Worm (Caenorhabditis elegans) whole organism, late embryonic: ENCODE measurements around the gene fbxb-26.

ENCODE experiments used
- C38D4.7 ChIP-seq: fragments of 200-800 bp; sonication (Bioruptor generic); optimal IDR thresholded peaks from 2 replicates; lab custom pipeline; 2018; ENCODE audit warnings: mild to moderate bottlenecking, missing genetic modification characterization, moderate library complexity, missing compliant biosample characterization
- F13H6.1 ChIP-seq: sonication (generic microtip); optimal IDR thresholded peaks from 2 replicates; lab custom pipeline; 2016; ENCODE audit warnings: missing genetic modification characterization, missing compliant biosample characterization
- K02D7.2 ChIP-seq: sonication (generic microtip); optimal IDR thresholded peaks from 2 replicates; lab custom pipeline; 2017; ENCODE audit warnings: mild to moderate bottlenecking, missing genetic modification characterization, missing compliant biosample characterization
- K09A11.1 ChIP-seq: sonication (generic microtip); optimal IDR thresholded peaks from 2 replicates; lab custom pipeline; 2017; ENCODE audit warnings: antibody characterized with exemption, mild to moderate bottlenecking, missing genetic modification characterization, missing compliant biosample characterization; ENCODE audit not compliant: insufficient read depth
- Y22D7AL.16 ChIP-seq: sonication (generic microtip); optimal IDR thresholded peaks from 2 replicates; lab custom pipeline; 2016; ENCODE audit warnings: missing genetic modification characterization, missing compliant biosample characterization
- ahr-1 ChIP-seq: sonication (generic microtip); optimal IDR thresholded peaks from 2 replicates; lab custom pipeline; 2016; ENCODE audit warnings: missing genetic modification characterization, missing compliant biosample characterization
- ceh-19 ChIP-seq: fragments of 200-800 bp; sonication (Bioruptor generic); optimal IDR thresholded peaks from 2 replicates; lab custom pipeline; 2018; ENCODE audit warnings: mild to moderate bottlenecking, missing genetic modification characterization, missing compliant biosample characterization
- ceh-22 ChIP-seq: sonication (generic microtip); optimal IDR thresholded peaks from 2 replicates; lab custom pipeline; 2017; ENCODE audit warnings: missing biosample characterization, missing genetic modification characterization
- ceh-24 ChIP-seq: sonication (generic microtip); optimal IDR thresholded peaks from 2 replicates; lab custom pipeline; 2016; ENCODE audit warnings: mild to moderate bottlenecking, missing genetic modification characterization, missing compliant biosample characterization
- ceh-30 ChIP-seq: fragments of 150-350 bp; optimal IDR thresholded peaks from 2 replicates; lab custom pipeline; 2014; ENCODE audit warnings: missing biosample characterization, missing genetic modification characterization
- ceh-34 ChIP-seq: sonication (generic microtip); optimal IDR thresholded peaks from 2 replicates; lab custom pipeline; 2016; ENCODE audit warnings: mild to moderate bottlenecking, missing genetic modification characterization, missing compliant biosample characterization
- ceh-45 ChIP-seq: fragments of 200-800 bp; sonication (Bioruptor generic); IDR thresholded peaks from 2 replicates; pipeline ENCODE4 v1.3.6; 2022; ENCODE audit warnings: missing genetic modification reagents, missing genetic modification characterization, missing compliant biosample characterization
- ceh-6 ChIP-seq: fragments of 200-800 bp; sonication (Bioruptor generic); optimal IDR thresholded peaks from 2 replicates; lab custom pipeline; 2018; ENCODE audit warnings: mild to moderate bottlenecking, missing genetic modification characterization, missing compliant biosample characterization
- dmd-4 ChIP-seq: sonication (generic microtip); optimal IDR thresholded peaks from 2 replicates; lab custom pipeline; 2016; ENCODE audit warnings: borderline replicate concordance, missing genetic modification characterization, missing compliant biosample characterization
- dve-1 ChIP-seq: sonication (generic microtip); optimal IDR thresholded peaks from 2 replicates; lab custom pipeline; 2017; ENCODE audit warnings: antibody characterized with exemption, mild to moderate bottlenecking, missing genetic modification characterization, missing compliant biosample characterization
- elt-4 ChIP-seq: sonication (generic microtip); optimal IDR thresholded peaks from 2 replicates; lab custom pipeline; 2016; ENCODE audit warnings: missing genetic modification characterization, missing compliant biosample characterization
- ets-4 ChIP-seq: sonication (generic microtip); optimal IDR thresholded peaks from 2 replicates; lab custom pipeline; 2016; ENCODE audit warnings: missing genetic modification characterization, missing compliant biosample characterization
- eyg-1 ChIP-seq: sonication (generic microtip); optimal IDR thresholded peaks from 2 replicates; lab custom pipeline; 2016; ENCODE audit warnings: missing genotype, missing genetic modification characterization, missing compliant biosample characterization
- fax-1 ChIP-seq: sonication (generic microtip); optimal IDR thresholded peaks from 2 replicates; lab custom pipeline; 2016; ENCODE audit warnings: missing genotype, missing genetic modification characterization, missing compliant biosample characterization
- hlh-13 ChIP-seq: fragments of 200-800 bp; sonication (Bioruptor generic); optimal IDR thresholded peaks from 2 replicates; lab custom pipeline; 2018; ENCODE audit warnings: mild to moderate bottlenecking, missing genetic modification characterization, missing compliant biosample characterization
- hlh-15 ChIP-seq: sonication (generic microtip); optimal IDR thresholded peaks from 2 replicates; lab custom pipeline; 2016; ENCODE audit warnings: missing genetic modification characterization, missing compliant biosample characterization
- hlh-30 ChIP-seq: sonication (generic microtip); optimal IDR thresholded peaks from 2 replicates; lab custom pipeline; 2017; ENCODE audit warnings: antibody characterized with exemption, missing genetic modification characterization, missing compliant biosample characterization; ENCODE audit not compliant: insufficient read depth
- hlh-6 ChIP-seq: sonication (generic microtip); optimal IDR thresholded peaks from 2 replicates; lab custom pipeline; 2016; ENCODE audit warnings: missing genotype, missing genetic modification characterization, missing compliant biosample characterization
- lim-6 ChIP-seq: sonication (generic microtip); optimal IDR thresholded peaks from 2 replicates; lab custom pipeline; 2016; ENCODE audit warnings: missing genetic modification characterization, missing compliant biosample characterization
- madf-2 ChIP-seq: sonication (generic microtip); optimal IDR thresholded peaks from 2 replicates; lab custom pipeline; 2017; ENCODE audit warnings: missing genetic modification characterization, missing compliant biosample characterization
- mec-3 ChIP-seq: sonication (generic microtip); optimal IDR thresholded peaks from 2 replicates; lab custom pipeline; 2016; ENCODE audit warnings: borderline replicate concordance, missing genetic modification characterization, missing compliant biosample characterization
- nfya-1 ChIP-seq: sonication (generic microtip); optimal IDR thresholded peaks from 2 replicates; lab custom pipeline; 2017; ENCODE audit warnings: missing genetic modification characterization, mild to moderate bottlenecking, missing compliant biosample characterization, antibody characterized with exemption, moderate library complexity
- pag-3 ChIP-seq: sonication (generic microtip); optimal IDR thresholded peaks from 2 replicates; lab custom pipeline; 2016; ENCODE audit warnings: missing compliant biosample characterization, missing genetic modification characterization, borderline replicate concordance
- pax-1 ChIP-seq: fragments of 150-350 bp; optimal IDR thresholded peaks from 2 replicates; lab custom pipeline; 2014; ENCODE audit warnings: missing biosample characterization, missing genetic modification characterization
- pha-4 ChIP-seq: fragments of 150-350 bp; optimal IDR thresholded peaks from 2 replicates; lab custom pipeline; 2018; ENCODE audit warnings: missing biosample characterization, missing genetic modification reagents, missing genetic modification characterization
- pqm-1 ChIP-seq: sonication (generic microtip); optimal IDR thresholded peaks from 2 replicates; lab custom pipeline; 2016; ENCODE audit warnings: missing genetic modification characterization, missing compliant biosample characterization
- pros-1 ChIP-seq: fragments of 150-350 bp; optimal IDR thresholded peaks from 2 replicates; lab custom pipeline; 2014; ENCODE audit warnings: missing biosample characterization, missing genetic modification reagents, missing genetic modification characterization
- sdc-2 ChIP-seq: sonication (generic microtip); optimal IDR thresholded peaks from 2 replicates; lab custom pipeline; 2016; ENCODE audit warnings: missing genotype, missing genetic modification characterization, missing compliant biosample characterization
- sox-2 ChIP-seq: fragments of 200-800 bp; sonication (Bioruptor generic); IDR thresholded peaks from 2 replicates; pipeline ENCODE4 v1.3.6; 2022; ENCODE audit warnings: missing genetic modification reagents, missing genetic modification characterization, missing compliant biosample characterization
- sox-4 ChIP-seq: sonication (generic microtip); optimal IDR thresholded peaks from 2 replicates; lab custom pipeline; 2017; ENCODE audit warnings: mild to moderate bottlenecking, missing genetic modification characterization, inconsistent platforms, missing compliant biosample characterization
- syd-9 ChIP-seq: sonication (generic microtip); optimal IDR thresholded peaks from 2 replicates; lab custom pipeline; 2016; ENCODE audit warnings: mild to moderate bottlenecking, missing genetic modification characterization, moderate library complexity, missing compliant biosample characterization
- ttx-3 ChIP-seq: sonication (generic microtip); optimal IDR thresholded peaks from 2 replicates; lab custom pipeline; 2016; ENCODE audit warnings: missing genetic modification reagents, missing genetic modification characterization, missing compliant biosample characterization
- unc-3 ChIP-seq, 2 experiments: fragments of 200-800 bp in 1 of 2; sonication (Bioruptor generic) in 1 of 2; sonication (generic microtip) in 1 of 2; conservative IDR thresholded peaks in 1 of 2; optimal IDR thresholded peaks in 1 of 2; 2 replicates each; pipeline versions ENCODE4 v1.3.6 to Lab custom; 2016 to 2022; ENCODE audit warnings: missing compliant biosample characterization in 2 of 2, missing genetic modification characterization in 2 of 2, missing genetic modification reagents in 1 of 2
- unc-55 ChIP-seq: sonication (generic microtip); optimal IDR thresholded peaks from 2 replicates; lab custom pipeline; 2017; ENCODE audit warnings: missing biosample characterization, missing genetic modification reagents, missing genetic modification characterization
- zip-5 ChIP-seq: sonication (generic microtip); optimal IDR thresholded peaks from 2 replicates; lab custom pipeline; 2016; ENCODE audit warnings: missing genetic modification characterization, missing compliant biosample characterization
- ztf-16 ChIP-seq: sonication (generic microtip); optimal IDR thresholded peaks from 2 replicates; lab custom pipeline; 2017; ENCODE audit warnings: missing genetic modification characterization, missing compliant biosample characterization

Gene fbxb-26

ce11 chrII:1691011-1691410 is 8.7 kb downstream of the fbxb-26 start, which contains the start of gene fbxc-22:
Gene fbxc-22, minus strand, starts transcription at chrII:1691111.
- TF ChIP-seq dmd-4 (tag; lab: Kevin White, UChicago) (no peak), ceh-45 (GFP tag; lab: Robert Waterston, UW) (no peak), fax-1 (no peak), unc-3 (GFP tag; conservative IDR thresholded peaks at IDR 0.05; lab: Robert Waterston, UW) (no peak), unc-3 (tag; optimal IDR thresholded peaks at IDR 0.05; lab: Kevin White, UChicago) (no peak), F13H6.1 (tag; lab: Kevin White, UChicago) (no peak), unc-55 (GFP tag; lab: Kevin White, UChicago) (no peak), hlh-15 (tag; lab: Kevin White, UChicago) (no peak), syd-9 (tag; lab: Kevin White, UChicago) (no peak), C38D4.7 (GFP tag; lab: Kevin White, UChicago) (no peak), ceh-6 (GFP tag; lab: Kevin White, UChicago) (no peak), zip-5 (no peak), dve-1 (no peak), Y22D7AL.16 (tag; lab: Kevin White, UChicago) (no peak), ceh-22 (tag; lab: Kevin White, UChicago) (no peak), sox-4 (tag; lab: Kevin White, UChicago) (no peak)

- TF ChIP-seq hlh-6 (no peak), ceh-45 (GFP tag; lab: Robert Waterston, UW) (no peak), sox-2 (no peak), ets-4 (no peak)
Measured at ce11 chrII:1692827-1693226, 10.5 kb downstream of the fbxb-26 start, which contains the start of gene fbxc-21. Gene fbxc-21, minus strand, starts transcription at chrII:1692927.

DNA sequence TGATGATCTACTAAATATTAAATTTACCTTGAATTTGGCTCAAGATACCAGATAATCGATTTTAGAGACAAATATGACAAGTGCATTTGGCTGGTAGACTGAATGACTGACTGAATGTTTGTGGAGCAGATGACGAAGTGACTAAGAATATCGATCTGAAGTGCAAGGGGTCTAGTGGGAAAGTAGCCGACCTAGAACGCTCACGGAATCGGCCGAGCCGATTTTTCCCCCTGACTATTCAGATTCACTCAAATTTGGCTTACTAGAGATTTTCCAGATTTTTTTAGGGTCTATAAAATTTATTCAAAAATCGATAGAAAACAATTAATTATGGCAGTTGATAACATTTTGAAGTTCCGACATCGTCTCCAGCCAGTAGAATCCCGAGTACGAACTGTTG is 12.2 kb downstream of the fbxb-26 start, which contains the start of gene fbxc-26:
Gene fbxc-26, minus strand, starts transcription at position 101 of the 400 bp plus-strand sequence.
- no peak for TF ChIP-seq hlh-13
- TF ChIP-seq pqm-1 (tag; lab: Kevin White, UChicago): no peak
- no peak for TF ChIP-seq ceh-19 (GFP tag; lab: Kevin White, UChicago)
- no peak for TF ChIP-seq lim-6 (tag; lab: Kevin White, UChicago)
- TF ChIP-seq dve-1: no peak
- TF ChIP-seq ceh-34 (tag; lab: Kevin White, UChicago): no peak
- no peak for TF ChIP-seq elt-4 (tag; lab: Kevin White, UChicago)
- no peak for TF ChIP-seq ceh-24 (tag; lab: Kevin White, UChicago)
- no peak for TF ChIP-seq ceh-45 (GFP tag; lab: Robert Waterston, UW)
- TF ChIP-seq eyg-1: no peak
- no peak for TF ChIP-seq ceh-30 (tag; lab: Kevin White, UChicago)
- no peak for TF ChIP-seq nfya-1
- no peak for TF ChIP-seq F13H6.1 (tag; lab: Kevin White, UChicago)
- no peak for TF ChIP-seq K09A11.1 (tag; lab: Kevin White, UChicago)
- no peak for TF ChIP-seq pag-3
- TF ChIP-seq ceh-6 (GFP tag; lab: Kevin White, UChicago): no peak
- TF ChIP-seq madf-2 (tag; lab: Kevin White, UChicago): no peak
- TF ChIP-seq ztf-16 (tag; lab: Kevin White, UChicago): no peak
- no peak for TF ChIP-seq hlh-30 (tag; lab: Kevin White, UChicago)

ce11 chrII:1695861-1696260 is 13.5 kb downstream of the fbxb-26 start, which contains the start of gene F58E1.13:
Gene F58E1.13, minus strand, starts transcription at chrII:1695872.
- no peak for TF ChIP-seq ahr-1 (tag; lab: Kevin White, UChicago)
- no peak for TF ChIP-seq sox-4 (tag; lab: Kevin White, UChicago)
- no peak for TF ChIP-seq nfya-1
- no peak for TF ChIP-seq K02D7.2 (tag; lab: Kevin White, UChicago)
- TF ChIP-seq pha-4 (tag; lab: Kevin White, UChicago): no peak
- TF ChIP-seq ztf-16 (tag; lab: Kevin White, UChicago): no peak
- no peak for TF ChIP-seq pqm-1 (tag; lab: Kevin White, UChicago)
- no peak for TF ChIP-seq mec-3 (tag; lab: Kevin White, UChicago)
- no peak for TF ChIP-seq ttx-3
- no peak for TF ChIP-seq pax-1
- TF ChIP-seq sdc-2 (tag; lab: Kevin White, UChicago): no peak
- no peak for TF ChIP-seq hlh-6
- TF ChIP-seq pros-1 (tag; lab: Kevin White, UChicago): no peak
